Fruit fly (Drosophila melanogaster) whole organism, embryonic: ENCODE results near the gene CG9920.

Experiments
- CG10147 ChIP-seq: fragments of 200-800 bp; sonication (Bioruptor generic); optimal IDR thresholded peaks from 2 replicates; lab custom pipeline; 2019; ENCODE audit warnings: missing biosample characterization, mild to moderate bottlenecking, missing genetic modification characterization, moderate library complexity
- CG12071 ChIP-seq: fragments of 200-800 bp; sonication (Bioruptor generic); optimal IDR thresholded peaks from 3 replicates; lab custom pipeline; 2018; ENCODE audit warnings: missing biosample characterization, mild to moderate bottlenecking, missing genetic modification characterization
- NC2β ChIP-seq: fragments of 200-800 bp; sonication (Bioruptor generic); optimal IDR thresholded peaks from 2 replicates; lab custom pipeline; 2016; ENCODE audit warnings: missing biosample characterization, missing genetic modification characterization
- Spps ChIP-seq: fragments of 200-800 bp; sonication (Bioruptor generic); optimal IDR thresholded peaks from 2 replicates; lab custom pipeline; 2018; ENCODE audit warnings: missing biosample characterization, mild to moderate bottlenecking, missing genetic modification characterization
- lilli ChIP-seq: fragments of 200-800 bp; sonication (Bioruptor generic); optimal IDR thresholded peaks from 3 replicates; lab custom pipeline; 2016; ENCODE audit warnings: missing biosample characterization, missing genetic modification characterization
- zen2 ChIP-seq: fragments of 200-800 bp; sonication (Bioruptor generic); IDR thresholded peaks from 3 replicates; pipeline ENCODE4 v1.3.6; 2022; ENCODE audit warnings: missing biosample characterization, missing genetic modification characterization; ENCODE audit not compliant: partially characterized antibody

DNA sequence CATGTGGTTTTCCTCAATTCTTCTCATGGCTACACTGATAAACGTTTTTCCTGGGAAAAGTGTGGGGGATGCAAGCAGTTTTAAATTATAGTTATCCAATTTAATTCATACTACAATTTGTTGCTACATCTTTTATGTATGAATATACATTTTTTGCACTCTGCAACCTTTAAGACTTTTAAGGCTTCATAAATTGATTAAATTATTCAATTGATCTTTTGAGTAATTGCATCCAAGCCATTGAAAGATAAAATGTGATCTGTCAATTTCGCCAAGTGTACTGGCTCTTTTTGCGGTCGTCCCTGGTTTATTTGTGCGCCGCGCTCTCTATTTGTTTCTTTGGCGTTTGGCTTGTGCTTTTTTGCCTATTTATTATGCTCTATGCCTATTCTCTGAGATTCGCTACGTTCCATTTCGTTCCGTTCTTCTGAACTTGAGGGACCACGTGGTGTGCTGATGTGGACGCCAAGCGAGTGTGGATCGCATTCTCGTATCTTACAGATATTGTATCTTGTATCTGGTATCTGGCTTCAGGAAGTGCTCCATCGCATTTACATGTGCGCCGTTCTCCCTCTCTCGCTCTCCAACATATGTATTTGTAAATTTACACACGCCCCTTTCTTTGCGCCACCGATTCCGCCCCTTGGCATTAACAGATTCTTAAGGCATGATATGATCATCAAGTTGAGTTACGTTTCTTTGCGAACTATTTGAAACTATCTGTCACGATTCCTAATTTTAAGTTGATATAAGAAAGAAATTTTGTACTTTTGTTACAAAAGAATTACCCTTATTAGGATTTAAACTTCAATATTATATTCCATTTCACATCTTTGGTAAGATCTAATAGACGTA, 45.5 kb downstream of the CG9920 start:
- TF ChIP-seq CG12071: peak; percentile 82
- no peak for TF ChIP-seq Spps (tag; lab: Kevin White, UChicago)
- TF ChIP-seq lilli (GFP tag; lab: Kevin White, UChicago): peak; percentile 94
- no peak for TF ChIP-seq zen2
- TF ChIP-seq NC2β (GFP tag; lab: Kevin White, UChicago): peak; percentile 45
- TF ChIP-seq CG10147 (GFP tag; lab: Kevin White, UChicago): peak; percentile 89
